Fruit fly (Drosophila melanogaster) whole organism, prepupa: ENCODE results near the gene orb.

Source experiments
- Blimp-1 ChIP-seq: fragments of 200-800 bp; sonication (Bioruptor generic); optimal IDR thresholded peaks from 3 replicates; lab custom pipeline; 2017; ENCODE audit warnings: missing biosample characterization, missing genetic modification characterization, mild to moderate bottlenecking, moderate library complexity, missing genetic modification reagents
- CG10631 ChIP-seq: fragments of 200-800 bp; sonication (Bioruptor generic); optimal IDR thresholded peaks from 2 replicates; lab custom pipeline; 2016; ENCODE audit warnings: missing biosample characterization, missing genetic modification characterization
- CG10669 ChIP-seq: fragments of 200-800 bp; sonication (Bioruptor generic); optimal IDR thresholded peaks from 3 replicates; lab custom pipeline; 2018; ENCODE audit warnings: missing biosample characterization, mild to moderate bottlenecking, missing genetic modification characterization, moderate library complexity
- CG11294 ChIP-seq: fragments of 200-800 bp; sonication (Bioruptor generic); IDR thresholded peaks from 2 replicates; pipeline ENCODE4 v1.3.6; 2022; ENCODE audit warnings: missing biosample characterization, missing genetic modification characterization
- CG11762 ChIP-seq: fragments of 200-800 bp; sonication (Bioruptor generic); optimal IDR thresholded peaks from 3 replicates; lab custom pipeline; 2016; ENCODE audit warnings: missing biosample characterization, missing genetic modification characterization; ENCODE audit not compliant: insufficient read depth
- CG15336 ChIP-seq: fragments of 200-800 bp; sonication (Bioruptor generic); IDR thresholded peaks from 2 replicates; pipeline ENCODE4 v1.3.6; 2022; ENCODE audit warnings: missing biosample characterization, missing genetic modification characterization
- CG1621 ChIP-seq: fragments of 200-800 bp; sonication (Bioruptor generic); optimal IDR thresholded peaks from 3 replicates; lab custom pipeline; 2018; ENCODE audit warnings: missing biosample characterization, mild to moderate bottlenecking, missing genetic modification characterization
- CG32006 ChIP-seq: fragments of 200-800 bp; sonication (Bioruptor generic); optimal IDR thresholded peaks from 3 replicates; lab custom pipeline; 2017; ENCODE audit warnings: missing biosample characterization, mild to moderate bottlenecking, missing genetic modification characterization
- CG34406 ChIP-seq: fragments of 200-800 bp; sonication (Bioruptor generic); optimal IDR thresholded peaks from 3 replicates; lab custom pipeline; 2016; ENCODE audit warnings: missing biosample characterization, missing genetic modification characterization
- CG3919 ChIP-seq: fragments of 200-800 bp; sonication (Bioruptor generic); optimal IDR thresholded peaks from 3 replicates; lab custom pipeline; 2016; ENCODE audit warnings: missing biosample characterization, missing genetic modification characterization
- CG4318 ChIP-seq: fragments of 200-800 bp; sonication (Bioruptor generic); optimal IDR thresholded peaks from 3 replicates; lab custom pipeline; 2017; ENCODE audit warnings: missing biosample characterization, mild to moderate bottlenecking, missing genetic modification characterization
- CG6163 ChIP-seq: fragments of 200-800 bp; sonication (Bioruptor generic); IDR thresholded peaks from 3 replicates; pipeline ENCODE4 v1.3.6; 2022; ENCODE audit warnings: missing biosample characterization, missing genetic modification characterization
- CG6276 ChIP-seq: fragments of 200-800 bp; sonication (Bioruptor generic); optimal IDR thresholded peaks from 2 replicates; lab custom pipeline; 2017; ENCODE audit warnings: missing biosample characterization, mild to moderate bottlenecking, missing genetic modification characterization
- CG6808 ChIP-seq: fragments of 200-800 bp; sonication (Bioruptor generic); optimal IDR thresholded peaks from 3 replicates; lab custom pipeline; 2017; ENCODE audit warnings: missing biosample characterization, missing genetic modification characterization, mild to moderate bottlenecking, moderate library complexity, missing genetic modification reagents
- CG6854 ChIP-seq: fragments of 200-800 bp; sonication (Bioruptor generic); optimal IDR thresholded peaks from 2 replicates; lab custom pipeline; 2017; ENCODE audit warnings: missing biosample characterization, mild to moderate bottlenecking, missing genetic modification characterization
- CG7368 ChIP-seq: fragments of 200-800 bp; sonication (Bioruptor generic); optimal IDR thresholded peaks from 3 replicates; lab custom pipeline; 2016; ENCODE audit warnings: missing biosample characterization, missing genetic modification characterization
- CG8119 ChIP-seq: fragments of 200-800 bp; sonication (Bioruptor generic); IDR thresholded peaks from 3 replicates; pipeline ENCODE4 v1.3.6; 2022; ENCODE audit warnings: missing biosample characterization, missing genetic modification characterization
- CG8319 ChIP-seq: fragments of 200-800 bp; sonication (Bioruptor generic); optimal IDR thresholded peaks from 3 replicates; lab custom pipeline; 2016; ENCODE audit warnings: missing biosample characterization, missing genetic modification characterization
- CG8632 ChIP-seq: fragments of 200-800 bp; sonication (Bioruptor generic); optimal IDR thresholded peaks from 3 replicates; lab custom pipeline; 2016; ENCODE audit warnings: missing biosample characterization, missing genetic modification characterization
- CG9139 ChIP-seq: fragments of 200-800 bp; sonication (Bioruptor generic); optimal IDR thresholded peaks from 3 replicates; lab custom pipeline; 2017; ENCODE audit warnings: missing biosample characterization, mild to moderate bottlenecking, missing genetic modification characterization
- Eip75B ChIP-seq: fragments of 200-800 bp; sonication (Bioruptor generic); optimal IDR thresholded peaks from 3 replicates; lab custom pipeline; 2016; ENCODE audit warnings: missing biosample characterization, missing genetic modification characterization
- Eip93F ChIP-seq: fragments of 200-800 bp; sonication (Bioruptor generic); optimal IDR thresholded peaks from 2 replicates; lab custom pipeline; 2016; ENCODE audit warnings: missing biosample characterization, mild to moderate bottlenecking, missing genetic modification characterization
- Ets21C ChIP-seq: fragments of 200-800 bp; sonication (Bioruptor generic); optimal IDR thresholded peaks from 3 replicates; lab custom pipeline; 2016; ENCODE audit warnings: missing biosample characterization, missing genetic modification characterization
- Gug ChIP-seq: fragments of 200-800 bp; sonication (Bioruptor generic); IDR thresholded peaks from 2 replicates; pipeline ENCODE4 v1.3.6; 2022; ENCODE audit warnings: missing biosample characterization, missing genetic modification characterization
- Hr4 ChIP-seq: fragments of 200-800 bp; sonication (Bioruptor generic); optimal IDR thresholded peaks from 3 replicates; lab custom pipeline; 2016; ENCODE audit warnings: missing biosample characterization, missing genetic modification characterization
- Lpt ChIP-seq: fragments of 200-800 bp; sonication (Bioruptor generic); optimal IDR thresholded peaks from 3 replicates; lab custom pipeline; 2016; ENCODE audit warnings: missing biosample characterization, missing genetic modification characterization
- Met ChIP-seq: fragments of 200-800 bp; sonication (Bioruptor generic); optimal IDR thresholded peaks from 3 replicates; lab custom pipeline; 2016; ENCODE audit warnings: missing biosample characterization, missing genetic modification characterization
- OdsH ChIP-seq: fragments of 200-800 bp; sonication (Bioruptor generic); optimal IDR thresholded peaks from 3 replicates; lab custom pipeline; 2016; ENCODE audit warnings: missing biosample characterization, missing genetic modification characterization
- Sox102F ChIP-seq: fragments of 200-800 bp; sonication (Bioruptor generic); optimal IDR thresholded peaks from 2 replicates; lab custom pipeline; 2016; ENCODE audit warnings: missing biosample characterization, mild to moderate bottlenecking, missing genetic modification characterization
- Sox14 ChIP-seq: fragments of 200-800 bp; sonication (Bioruptor generic); optimal IDR thresholded peaks from 3 replicates; lab custom pipeline; 2016; ENCODE audit warnings: missing biosample characterization, missing genetic modification characterization
- Sox15 ChIP-seq: fragments of 200-800 bp; sonication (Bioruptor generic); optimal IDR thresholded peaks from 3 replicates; lab custom pipeline; 2016; ENCODE audit warnings: missing biosample characterization, missing genetic modification characterization
- achi ChIP-seq: fragments of 200-800 bp; sonication (Bioruptor generic); optimal IDR thresholded peaks from 3 replicates; lab custom pipeline; 2016; ENCODE audit warnings: missing biosample characterization, missing genetic modification characterization
- cyc ChIP-seq: fragments of 200-800 bp; sonication (Bioruptor generic); optimal IDR thresholded peaks from 3 replicates; lab custom pipeline; 2016; ENCODE audit warnings: missing biosample characterization, missing genetic modification characterization
- dac ChIP-seq: fragments of 200-800 bp; sonication (Bioruptor generic); optimal IDR thresholded peaks from 2 replicates; lab custom pipeline; 2017; ENCODE audit warnings: missing biosample characterization, mild to moderate bottlenecking, missing genetic modification characterization
- dsx ChIP-seq: fragments of 200-800 bp; optimal IDR thresholded peaks from 3 replicates; lab custom pipeline; 2019; ENCODE audit warnings: missing biosample characterization, mild to moderate bottlenecking, missing genetic modification characterization, moderate library complexity; ENCODE audit not compliant: poor library complexity, severe bottlenecking
- eg ChIP-seq: fragments of 200-800 bp; sonication (Bioruptor generic); IDR thresholded peaks from 3 replicates; pipeline ENCODE4 v1.3.6; 2022; ENCODE audit warnings: missing biosample characterization, missing genetic modification characterization
- esn ChIP-seq: fragments of 200-800 bp; sonication (Bioruptor generic); optimal IDR thresholded peaks from 2 replicates; lab custom pipeline; 2016; ENCODE audit warnings: missing biosample characterization, mild to moderate bottlenecking, missing genetic modification characterization, moderate library complexity
- fd59A ChIP-seq: fragments of 200-800 bp; sonication (Bioruptor generic); optimal IDR thresholded peaks from 2 replicates; lab custom pipeline; 2017; ENCODE audit warnings: missing biosample characterization, mild to moderate bottlenecking, missing genetic modification characterization, missing genetic modification reagents
- fd85E ChIP-seq: fragments of 200-800 bp; sonication (Bioruptor generic); optimal IDR thresholded peaks from 3 replicates; lab custom pipeline; 2016; ENCODE audit warnings: missing biosample characterization, missing genetic modification characterization
- fkh ChIP-seq: fragments of 200-800 bp; sonication (Bioruptor generic); optimal IDR thresholded peaks from 3 replicates; lab custom pipeline; 2017; ENCODE audit warnings: missing biosample characterization, mild to moderate bottlenecking, missing genetic modification characterization, moderate library complexity
- lz ChIP-seq: fragments of 200-800 bp; sonication (Bioruptor generic); optimal IDR thresholded peaks from 3 replicates; lab custom pipeline; 2016; ENCODE audit warnings: missing biosample characterization, missing genetic modification characterization
- salr ChIP-seq, 2 experiments: fragments of 200-800 bp; sonication (Bioruptor generic); optimal IDR thresholded peaks; 3 replicates each; lab custom pipeline; 2016 to 2018; ENCODE audit warnings: missing biosample characterization in 2 of 2, missing genetic modification characterization in 2 of 2, mild to moderate bottlenecking in 1 of 2
- ss ChIP-seq, 2 experiments: fragments of 200-800 bp; sonication (Bioruptor generic); optimal IDR thresholded peaks; 2 replicates in 1 of 2; 3 replicates in 1 of 2; lab custom pipeline; 2017 to 2018; ENCODE audit warnings: mild to moderate bottlenecking in 2 of 2, missing biosample characterization in 2 of 2, missing genetic modification characterization in 2 of 2, moderate library complexity in 1 of 2
- svp ChIP-seq: fragments of 200-800 bp; sonication (Bioruptor generic); peaks from one replicate; lab custom pipeline; 2016; ENCODE audit warnings: missing biosample characterization, missing genetic modification characterization
- vri ChIP-seq: fragments of 200-800 bp; sonication (Bioruptor generic); optimal IDR thresholded peaks from 3 replicates; lab custom pipeline; 2016; ENCODE audit warnings: missing biosample characterization, mild to moderate bottlenecking, missing genetic modification characterization

orb gene

DNA sequence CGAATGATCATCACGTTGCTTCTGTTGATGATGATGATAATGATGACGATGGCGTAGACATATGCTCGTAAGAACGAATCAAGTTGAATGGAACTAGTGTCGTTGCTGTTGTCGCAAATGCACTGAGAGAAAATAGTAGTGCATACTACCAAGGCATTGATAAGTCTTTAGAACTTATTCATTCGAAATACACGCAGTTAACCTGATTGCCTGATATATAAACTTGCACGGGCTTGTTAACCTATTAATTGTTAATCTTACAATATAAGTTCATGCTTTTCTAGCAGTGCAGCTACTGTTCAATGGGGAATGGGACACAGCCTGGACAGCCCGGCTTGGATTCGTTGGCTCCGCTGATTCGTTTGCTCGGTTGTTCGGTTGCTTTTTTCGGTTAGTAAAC, 45.6 kb upstream of the orb start (continued):
- TF ChIP-seq CG10669 (GFP tag; lab: Kevin White, UChicago) (peak; percentile 97), Sox14 (peak; percentile 95), Gug (GFP tag; lab: Robert Waterston, UW) (peak; percentile 90), CG8632 (GFP tag; lab: Kevin White, UChicago) (peak; percentile 85), dac (peak; percentile 93), CG6808 (GFP tag; lab: Kevin White, UChicago) (peak; percentile 95), CG9139 (peak; percentile 92), CG32006 (GFP tag; lab: Kevin White, UChicago) (peak; percentile 97), CG1621 (tag; lab: Kevin White, UChicago) (peak; percentile 98), fd59A (peak; percentile 97), CG4318 (peak; percentile 90), fd85E (GFP tag; lab: Kevin White, UChicago) (peak; percentile 60), Eip75B (peak; percentile 94), OdsH (GFP tag; lab: Kevin White, UChicago) (peak; percentile 93), CG8119 (GFP tag; lab: Robert Waterston, UW) (peak; percentile 95)

DNA sequence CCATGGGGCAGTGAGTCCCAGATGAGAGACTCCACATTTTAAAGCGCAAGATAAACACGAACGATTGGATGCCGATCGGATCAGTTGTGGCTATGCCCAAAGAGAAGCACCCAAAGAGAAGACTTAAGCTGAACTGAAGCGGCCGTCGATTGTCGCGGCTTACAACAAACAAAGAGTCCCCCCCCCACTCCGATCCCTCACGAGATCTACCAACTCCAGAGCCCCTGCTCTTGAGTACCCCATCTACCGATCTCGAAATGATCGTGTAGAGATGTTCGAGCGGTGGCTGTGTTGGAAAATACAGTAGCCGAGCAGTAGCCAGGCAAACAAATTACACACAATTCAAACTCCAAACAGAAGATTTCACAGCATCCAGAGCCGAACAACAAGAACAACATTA, 45.1 kb upstream of the orb start:
- peak in 1 of 2 experiments; percentile 9 for TF ChIP-seq ss (GFP tag; optimal IDR thresholded peaks at IDR 0.05; lab: Kevin White, UChicago)
- TF ChIP-seq salr (GFP tag; optimal IDR thresholded peaks at IDR 0.05; lab: Kevin White, UChicago): no peak
- TF ChIP-seq CG11294: no peak
- no peak for TF ChIP-seq vri (GFP tag; lab: Kevin White, UChicago)
- no peak for TF ChIP-seq Met (GFP tag; lab: Kevin White, UChicago)
- TF ChIP-seq Eip93F (GFP tag; lab: Kevin White, UChicago): no peak
- TF ChIP-seq eg (GFP tag; lab: Robert Waterston, UW): no peak
- TF ChIP-seq Ets21C (GFP tag; lab: Kevin White, UChicago): no peak
- no peak for TF ChIP-seq CG3919 (GFP tag; lab: Kevin White, UChicago)
- TF ChIP-seq dsx: no peak
- TF ChIP-seq CG6163 (GFP tag; lab: Robert Waterston, UW): 0 out of 3 replicates have a peak, but pooled peaks have one; percentile 15
- no peak for TF ChIP-seq CG10669 (GFP tag; lab: Kevin White, UChicago)
- TF ChIP-seq CG8319 (GFP tag; lab: Kevin White, UChicago): no peak
- TF ChIP-seq Sox102F: no peak
- peak; percentile 5 for TF ChIP-seq Sox14

DNA sequence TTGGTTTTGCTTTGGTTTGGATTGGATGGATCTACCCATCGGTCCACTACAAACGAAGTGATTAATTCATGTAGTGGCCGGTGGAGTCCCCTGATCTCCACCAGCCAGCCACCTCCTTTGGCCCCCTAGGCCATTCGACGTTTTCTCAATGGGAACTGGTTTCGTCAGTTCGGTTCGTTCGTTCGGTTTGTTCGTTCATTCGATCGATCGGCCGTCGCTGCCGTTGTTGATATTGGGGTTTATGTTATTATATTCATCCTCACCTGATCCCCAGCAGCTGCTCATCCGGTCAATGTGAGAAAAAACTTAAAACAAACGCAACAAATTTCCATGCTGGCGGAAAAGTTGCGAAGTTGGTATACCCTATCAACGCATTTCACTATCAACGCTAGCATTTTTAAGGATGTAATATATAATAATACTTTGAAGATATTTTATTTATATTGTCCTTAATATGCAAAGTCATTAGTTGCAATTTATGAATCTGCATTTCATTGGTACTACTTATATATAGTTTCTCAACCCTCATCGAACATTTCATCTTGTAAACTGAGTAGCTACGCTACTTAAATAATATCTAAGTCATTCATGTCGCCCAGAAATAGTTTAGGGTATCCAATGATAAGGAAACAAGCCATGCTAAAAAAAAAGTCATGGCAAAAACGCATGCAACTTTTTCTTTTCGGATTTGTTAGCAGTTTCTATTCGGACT, 43.1 kb upstream of the orb start:
- TF ChIP-seq CG6808 (GFP tag; lab: Kevin White, UChicago) (no peak), lz (GFP tag; lab: Kevin White, UChicago) (no peak), CG11762 (GFP tag; lab: Kevin White, UChicago) (no peak), fkh (GFP tag; lab: Kevin White, UChicago) (no peak), CG6854 (GFP tag; lab: Kevin White, UChicago) (no peak), Sox14 (no peak), achi (GFP tag; lab: Kevin White, UChicago) (no peak), svp (GFP tag; lab: Kevin White, UChicago) (no peak), CG34406 (GFP tag; lab: Kevin White, UChicago) (no peak), CG6276 (GFP tag; lab: Kevin White, UChicago) (peak; percentile 33), CG6163 (GFP tag; lab: Robert Waterston, UW) (no peak), CG9139 (no peak), CG3919 (GFP tag; lab: Kevin White, UChicago) (no peak), CG1621 (tag; lab: Kevin White, UChicago) (no peak), fd59A (no peak), Met (GFP tag; lab: Kevin White, UChicago) (no peak), OdsH (GFP tag; lab: Kevin White, UChicago) (no peak), CG15336 (GFP tag; lab: Robert Waterston, UW) (peak; percentile 27; the same call in 1 of the 2 replicates), cyc (GFP tag; lab: Kevin White, UChicago) (no peak), Sox102F (no peak), CG10631 (peak; percentile 11), CG4318 (peak; percentile 52), Lpt (GFP tag; lab: Kevin White, UChicago) (no peak), fd85E (GFP tag; lab: Kevin White, UChicago) (no peak), Hr4 (GFP tag; lab: Kevin White, UChicago) (peak; percentile 70), Sox15 (no peak), CG8632 (GFP tag; lab: Kevin White, UChicago) (no peak), esn (GFP tag; lab: Kevin White, UChicago) (no peak), eg (GFP tag; lab: Robert Waterston, UW) (no peak), Blimp-1 (GFP tag; lab: Kevin White, UChicago) (no peak), Eip75B (no peak), CG7368 (GFP tag; lab: Kevin White, UChicago) (no peak)
